Fruit fly (Drosophila melanogaster): ENCODE results near the gene Cpr97Eb.
A peak's percentile ranks its signal among the peaks of the same experiment; 100 is the strongest.

Cpr97Eb gene

dm6 chr3R:27135692-27136641 lies 45.0 kb upstream of the Cpr97Eb start (continued):
- peak; percentile 62 for TF ChIP-seq NK7.1 (GFP tag; optimal IDR thresholded peaks at IDR 0.05)
- TF ChIP-seq kni (GFP tag; optimal IDR thresholded peaks at IDR 0.05): peak; percentile 66
- TF ChIP-seq pnt (GFP tag; optimal IDR thresholded peaks at IDR 0.05): peak; percentile 59
- no peak for TF ChIP-seq CG6175 (GFP tag; IDR thresholded peaks at IDR 0.05)
- no peak for TF ChIP-seq wdn (GFP tag; IDR thresholded peaks at IDR 0.05)
- TF ChIP-seq row (GFP tag; IDR thresholded peaks at IDR 0.05): peak; percentile 36; the same call in 1 of the 3 replicates
- peak; percentile 22 for TF ChIP-seq Sry-δ (GFP tag; optimal IDR thresholded peaks at IDR 0.05)
- TF ChIP-seq CG6689 (GFP tag; IDR thresholded peaks at IDR 0.05): peak; percentile 65; the same call in 1 of the 2 replicates
- TF ChIP-seq CG9817 (tag; optimal IDR thresholded peaks at IDR 0.05): no peak
- TF ChIP-seq CG1529 (GFP tag; optimal IDR thresholded peaks at IDR 0.05): peak; percentile 78
- TF ChIP-seq CG12744 (GFP tag; optimal IDR thresholded peaks at IDR 0.05): peak; percentile 78
- peak; percentile 57 for TF ChIP-seq CG10654 (GFP tag; optimal IDR thresholded peaks at IDR 0.05)
- TF ChIP-seq CG8924 (tag; optimal IDR thresholded peaks at IDR 0.05): peak; percentile 72
- TF ChIP-seq kay (GFP tag; optimal IDR thresholded peaks at IDR 0.05): peak; percentile 28
- TF ChIP-seq wor (GFP tag; IDR thresholded peaks at IDR 0.05): no peak
- peak; percentile 34 to 38 for TF ChIP-seq Hr51 (GFP tag; optimal IDR thresholded peaks at IDR 0.05)
- TF ChIP-seq CG14441 (GFP tag; IDR thresholded peaks at IDR 0.05): peak; percentile 34; the same call in 1 of the 2 replicates
- peak; percentile 52 for TF ChIP-seq fd96Cb (tag; optimal IDR thresholded peaks at IDR 0.05)
- TF ChIP-seq repo (GFP tag; optimal IDR thresholded peaks at IDR 0.05): peak; percentile 47
- TF ChIP-seq CG6683 (GFP tag; optimal IDR thresholded peaks at IDR 0.05): peak; percentile 42
- no peak for TF ChIP-seq Dref (GFP tag; IDR thresholded peaks at IDR 0.05)
- peak; percentile 25 for TF ChIP-seq Usf (GFP tag; optimal IDR thresholded peaks at IDR 0.05)
- no peak for TF ChIP-seq gce (GFP tag; IDR thresholded peaks at IDR 0.05)
- TF ChIP-seq CG12236 (GFP tag; optimal IDR thresholded peaks at IDR 0.05): peak; percentile 88
- peak; percentile 49 for TF ChIP-seq Max (GFP tag; optimal IDR thresholded peaks at IDR 0.05)
- TF ChIP-seq aop (GFP tag; IDR thresholded peaks at IDR 0.05): no peak
- peak; percentile 69 for TF ChIP-seq CG8359 (GFP tag; optimal IDR thresholded peaks at IDR 0.05; ENCODE audit: borderline replicate concordance)
- peak; percentile 84 for TF ChIP-seq ara (GFP tag; IDR thresholded peaks at IDR 0.05)
- peak in 1 of 2 experiments; percentile 73 for TF ChIP-seq Eip74EF (GFP tag; optimal IDR thresholded peaks at IDR 0.05)
- TF ChIP-seq sisA (GFP tag; IDR thresholded peaks at IDR 0.05): no peak
- TF ChIP-seq schlank (tag; optimal IDR thresholded peaks at IDR 0.05): peak; percentile 7
- peak; percentile 15 for TF ChIP-seq Myb (GFP tag; optimal IDR thresholded peaks at IDR 0.05)
- TF ChIP-seq Stat92E (GFP tag; optimal IDR thresholded peaks at IDR 0.05): no peak
- no peak for TF ChIP-seq CkIIα-i1 (GFP tag; IDR thresholded peaks at IDR 0.05)
- peak; percentile 32 for TF ChIP-seq crc (GFP tag; optimal IDR thresholded peaks at IDR 0.05)
- peak; percentile 43; the same call in 1 of the 2 replicates for TF ChIP-seq vvl (GFP tag; IDR thresholded peaks at IDR 0.05)
- peak; percentile 31 for TF ChIP-seq CTCF (GFP tag; optimal IDR thresholded peaks at IDR 0.05)
- TF ChIP-seq croc (GFP tag; conservative IDR thresholded peaks at IDR 0.05): no peak; the same call in 2 of the 3 replicates
- no peak for TF ChIP-seq ro (GFP tag; IDR thresholded peaks at IDR 0.05)
- TF ChIP-seq zfh2 (GFP tag; optimal IDR thresholded peaks at IDR 0.05): no peak
- TF ChIP-seq jing (GFP tag; optimal IDR thresholded peaks at IDR 0.05): peak; percentile 40
- TF ChIP-seq CG17385 (GFP tag; optimal IDR thresholded peaks at IDR 0.05): peak; percentile 54
- TF ChIP-seq cwo (GFP tag; optimal IDR thresholded peaks at IDR 0.05): peak; percentile 27
- TF ChIP-seq CG8478 (optimal IDR thresholded peaks at IDR 0.05): no peak
- peak; percentile 41 for TF ChIP-seq Fer3 (tag; optimal IDR thresholded peaks at IDR 0.05)
- TF ChIP-seq CG8944 (GFP tag; optimal IDR thresholded peaks at IDR 0.05): peak; percentile 46
- peak; percentile 69 for TF ChIP-seq CG12071 (GFP tag; optimal IDR thresholded peaks at IDR 0.05)
- peak; percentile 77 for TF ChIP-seq fd64A (GFP tag; optimal IDR thresholded peaks at IDR 0.05)
- TF ChIP-seq BEAF-32 (GFP tag; optimal IDR thresholded peaks at IDR 0.05): no peak
